Fruit fly (Drosophila melanogaster): Measurements from ENCODE around the gene CG33116.

Gene CG33116

DNA sequence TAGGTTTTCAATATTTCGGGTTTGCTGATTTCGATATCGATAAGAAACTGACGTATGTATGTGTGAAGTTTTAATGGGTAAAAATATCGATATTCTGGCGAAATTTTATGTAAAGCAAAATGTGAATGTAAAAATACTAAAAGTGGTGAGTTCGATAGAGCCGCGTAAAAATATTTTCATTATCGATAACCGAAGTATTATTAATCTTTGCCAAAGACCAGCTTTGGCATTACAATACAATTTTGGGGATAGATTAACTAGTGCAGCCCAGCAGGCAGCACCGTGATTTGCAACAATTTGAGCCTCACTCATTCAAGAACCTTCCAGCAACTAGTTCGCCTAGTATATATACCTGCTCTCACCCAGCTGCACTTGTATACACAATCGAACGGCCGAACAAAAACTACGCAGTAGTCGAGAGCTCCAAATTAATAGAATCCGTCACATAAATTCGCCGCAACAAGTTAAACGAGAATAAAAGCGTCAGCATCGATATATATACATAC lies 9.0 kb downstream of the CG33116 start (continued):
- TF ChIP-seq ato (GFP tag; IDR thresholded peaks at IDR 0.05; ENCODE audit: partially characterized antibody): peak; percentile 94
- TF ChIP-seq trem (tag; optimal IDR thresholded peaks at IDR 0.05): peak; percentile 49
- no peak for TF ChIP-seq Optix (GFP tag; IDR thresholded peaks at IDR 0.05)
- no peak for TF ChIP-seq CG1602 (GFP tag; optimal IDR thresholded peaks at IDR 0.05)
- TF ChIP-seq ase (GFP tag; IDR thresholded peaks at IDR 0.05): no peak
- no peak for TF ChIP-seq her (GFP tag; optimal IDR thresholded peaks at IDR 0.05)
- no peak for TF ChIP-seq CG4424 (GFP tag; optimal IDR thresholded peaks at IDR 0.05)
- no peak for TF ChIP-seq Xrp1 (GFP tag; IDR thresholded peaks at IDR 0.05)
- TF ChIP-seq CG34422 (GFP tag; IDR thresholded peaks at IDR 0.05): peak; percentile 13; the same call in 1 of the 3 replicates
- peak; percentile 59 for TF ChIP-seq CG15514 (GFP tag; optimal IDR thresholded peaks at IDR 0.05)
- no peak for TF ChIP-seq CG8924 (tag; optimal IDR thresholded peaks at IDR 0.05)
- TF ChIP-seq Pdp1 (GFP tag; optimal IDR thresholded peaks at IDR 0.05): peak in 1 of 2 experiments; percentile 26
- TF ChIP-seq CG2129 (GFP tag; IDR thresholded peaks at IDR 0.05; ENCODE audit: partially characterized antibody): peak; percentile 62
- TF ChIP-seq mld (GFP tag; IDR thresholded peaks at IDR 0.05; ENCODE audit: partially characterized antibody): peak; percentile 84
- no peak for TF ChIP-seq CG15269 (tag; optimal IDR thresholded peaks at IDR 0.05)
- no peak for TF ChIP-seq kni (GFP tag; optimal IDR thresholded peaks at IDR 0.05)
- TF ChIP-seq z (GFP tag; IDR thresholded peaks at IDR 0.05): no peak
- peak; percentile 26 for TF ChIP-seq Fer1 (GFP tag; optimal IDR thresholded peaks at IDR 0.05)
- no peak for TF ChIP-seq cwo (GFP tag; optimal IDR thresholded peaks at IDR 0.05)
- no peak for TF ChIP-seq CG12391 (tag; optimal IDR thresholded peaks at IDR 0.05)
- TF ChIP-seq Hsf (GFP tag; optimal IDR thresholded peaks at IDR 0.05): peak; percentile 1
- TF ChIP-seq Scr (GFP tag; IDR thresholded peaks at IDR 0.05; ENCODE audit: partially characterized antibody): peak; percentile 86
- peak; percentile 66; the same call in 2 of the 4 replicates for TF ChIP-seq chinmo (GFP tag; IDR thresholded peaks at IDR 0.05; ENCODE audit: partially characterized antibody)
- TF ChIP-seq HmgZ (tag; optimal IDR thresholded peaks at IDR 0.05): peak; percentile 71
- TF ChIP-seq B-H1 (GFP tag; IDR thresholded peaks at IDR 0.05): no peak
- peak; percentile 6 for TF ChIP-seq grau (tag; optimal IDR thresholded peaks at IDR 0.05)
- TF ChIP-seq tna (GFP tag; IDR thresholded peaks at IDR 0.05; ENCODE audit: partially characterized antibody): peak; percentile 92
- TF ChIP-seq crc (GFP tag; optimal IDR thresholded peaks at IDR 0.05): no peak
- peak; percentile 1 for TF ChIP-seq Jarid2 (GFP tag; optimal IDR thresholded peaks at IDR 0.05)
- no peak for TF ChIP-seq Atf-2 (GFP tag; optimal IDR thresholded peaks at IDR 0.05)
- no peak for TF ChIP-seq Sox100B (GFP tag; optimal IDR thresholded peaks at IDR 0.05)
- TF ChIP-seq gce (GFP tag; IDR thresholded peaks at IDR 0.05): no peak
- TF ChIP-seq CG12942 (GFP tag; optimal IDR thresholded peaks at IDR 0.05): no peak
- TF ChIP-seq odd (GFP tag; optimal IDR thresholded peaks at IDR 0.05): no peak
- no peak for TF ChIP-seq Hand (GFP tag; optimal IDR thresholded peaks at IDR 0.05)
- peak; percentile 92 for TF ChIP-seq Dref (GFP tag; IDR thresholded peaks at IDR 0.05)
- peak; percentile 7 for TF ChIP-seq CG9797 (GFP tag; optimal IDR thresholded peaks at IDR 0.05)
- TF ChIP-seq onecut (GFP tag; IDR thresholded peaks at IDR 0.05): peak; percentile 8; the same call in 1 of the 2 replicates
- no peak for TF ChIP-seq toy (GFP tag; IDR thresholded peaks at IDR 0.05)
- TF ChIP-seq CG6654 (GFP tag; optimal IDR thresholded peaks at IDR 0.05): no peak
- TF ChIP-seq sd (tag; optimal IDR thresholded peaks at IDR 0.05): peak; percentile 50
- TF ChIP-seq bigmax (GFP tag; optimal IDR thresholded peaks at IDR 0.05): no peak
- TF ChIP-seq jigr1 (GFP tag; IDR thresholded peaks at IDR 0.05): no peak
- no peak for TF ChIP-seq Neu2 (GFP tag; optimal IDR thresholded peaks at IDR 0.05; ENCODE audit: borderline replicate concordance)
- no peak for TF ChIP-seq ci (GFP tag; IDR thresholded peaks at IDR 0.05)
- TF ChIP-seq Atf6 (GFP tag; IDR thresholded peaks at IDR 0.05): no peak
- peak; percentile 84 for TF ChIP-seq Sry-δ (GFP tag; optimal IDR thresholded peaks at IDR 0.05)
- peak; percentile 81 for TF ChIP-seq BEAF-32 (GFP tag; optimal IDR thresholded peaks at IDR 0.05)
- no peak for TF ChIP-seq gro (GFP tag; optimal IDR thresholded peaks at IDR 0.05)
- peak; percentile 55 for TF ChIP-seq CG30020 (tag; optimal IDR thresholded peaks at IDR 0.05)
